Worm (Caenorhabditis elegans) whole organism, L4 larva: ENCODE measurements around the gene C49C3.4.

Source experiments
- F44E2.7 ChIP-seq: fragments of 200-800 bp; sonication (Bioruptor generic); IDR thresholded peaks from 2 replicates; pipeline ENCODE4 v2.1.2; 2022; ENCODE audit warnings: missing genetic modification characterization, missing compliant biosample characterization
- hif-1 ChIP-seq, 2 experiments: sonication (generic microtip); optimal IDR thresholded peaks; 2 replicates each; lab custom pipeline; 2016 to 2017; ENCODE audit warnings: missing compliant biosample characterization in 2 of 2, missing genetic modification characterization in 2 of 2, missing genetic modification reagents in 2 of 2, missing genotype in 2 of 2, mild to moderate bottlenecking in 1 of 2
- lsy-2 ChIP-seq, 2 experiments: fragments of 150-350 bp in 1 of 2; sonication (generic microtip) in 1 of 2; optimal IDR thresholded peaks; 2 replicates each; lab custom pipeline; 2014 to 2017; ENCODE audit warnings: missing biosample characterization in 2 of 2, missing genetic modification characterization in 2 of 2
- nhr-111 ChIP-seq: fragments of 200-800 bp; sonication (Bioruptor generic); optimal IDR thresholded peaks from 2 replicates; lab custom pipeline; 2018; ENCODE audit warnings: mild to moderate bottlenecking, missing genetic modification characterization, missing compliant biosample characterization
- snpc-4 ChIP-seq: fragments of 150-350 bp; optimal IDR thresholded peaks from 2 replicates; lab custom pipeline; 2014; ENCODE audit warnings: missing biosample characterization, missing genetic modification characterization

DNA sequence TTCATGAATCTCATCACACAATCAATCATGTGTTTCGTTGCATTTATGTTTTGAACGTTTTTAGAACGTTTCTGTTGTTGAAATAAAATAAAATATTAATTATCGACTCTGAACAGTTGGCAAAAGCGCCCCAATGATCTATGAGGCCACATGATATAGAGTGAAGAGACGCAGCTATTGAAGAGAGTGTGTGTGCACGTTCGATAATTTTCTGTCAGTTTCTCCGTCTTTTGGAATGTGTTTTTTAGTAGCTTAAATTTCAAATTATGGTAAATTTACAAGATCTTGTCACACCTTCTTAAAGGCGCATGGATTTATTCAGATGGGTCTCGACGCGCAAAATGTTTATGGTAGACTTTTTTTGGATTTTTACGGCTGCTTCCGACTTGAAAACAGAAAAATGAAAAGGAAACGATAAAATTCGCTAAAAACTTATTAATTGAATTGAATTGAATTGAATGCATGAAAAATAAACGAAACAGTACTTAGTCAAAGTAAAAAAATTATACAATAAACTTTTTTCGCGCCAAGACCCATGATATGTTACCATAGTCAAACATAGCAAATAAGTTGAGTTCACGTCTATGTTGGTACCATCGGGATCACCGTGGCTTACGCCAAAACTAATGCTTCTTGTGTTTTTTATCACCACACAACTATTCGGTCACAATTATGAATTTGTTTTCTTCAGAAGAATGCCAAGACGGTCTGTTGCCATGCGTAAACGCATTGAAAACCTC lies 13.1 kb downstream of the C49C3.4 start, which contains the start of gene C49C3.15:
- no peak for TF ChIP-seq snpc-4 (tag; lab: Kevin White, UChicago)
- no peak for TF ChIP-seq F44E2.7 (GFP tag; lab: Robert Waterston, UW)
- TF ChIP-seq nhr-111 (GFP tag; lab: Kevin White, UChicago): no peak
- TF ChIP-seq hif-1 (tag; optimal IDR thresholded peaks at IDR 0.05; lab: Kevin White, UChicago): peak in 1 of 2 experiments; percentile 83
- peak in 1 of 2 experiments; percentile 54 for TF ChIP-seq lsy-2 (tag; optimal IDR thresholded peaks at IDR 0.05; lab: Kevin White, UChicago)
